Fruit fly (Drosophila melanogaster) whole organism, embryonic: ENCODE measurements around the gene CG7715.

Source experiments
- BtbVII ChIP-seq: fragments of 200-800 bp; sonication (Bioruptor generic); optimal IDR thresholded peaks from 3 replicates; lab custom pipeline; 2017; ENCODE audit warnings: missing biosample characterization, mild to moderate bottlenecking, missing genetic modification characterization
- CG10462 ChIP-seq: fragments of 200-800 bp; sonication (Bioruptor generic); optimal IDR thresholded peaks from 2 replicates; lab custom pipeline; 2016; ENCODE audit warnings: missing biosample characterization, missing genetic modification characterization
- CG11085 ChIP-seq: fragments of 200-800 bp; sonication (Bioruptor generic); IDR thresholded peaks from 2 replicates; pipeline ENCODE4 v1.3.6; 2022; ENCODE audit warnings: missing biosample characterization, missing genetic modification characterization
- CG11504 ChIP-seq: fragments of 200-800 bp; sonication (Bioruptor generic); optimal IDR thresholded peaks from 3 replicates; lab custom pipeline; 2019; ENCODE audit warnings: missing biosample characterization, mild to moderate bottlenecking, missing genetic modification characterization, moderate library complexity
- CG11696 ChIP-seq: fragments of 200-800 bp; sonication (Bioruptor generic); IDR thresholded peaks from 2 replicates; pipeline ENCODE4 v1.3.6; 2022; ENCODE audit warnings: missing biosample characterization, missing genetic modification characterization
- CG15269 ChIP-seq: fragments of 200-800 bp; sonication (Bioruptor generic); optimal IDR thresholded peaks from 2 replicates; lab custom pipeline; 2018; ENCODE audit warnings: missing biosample characterization, mild to moderate bottlenecking, missing genetic modification characterization, moderate library complexity
- CG15601 ChIP-seq: fragments of 200-800 bp; sonication (Bioruptor generic); optimal IDR thresholded peaks from 3 replicates; lab custom pipeline; 2019; ENCODE audit warnings: missing biosample characterization, mild to moderate bottlenecking, missing genetic modification characterization, moderate library complexity
- CG1602 ChIP-seq: fragments of 200-800 bp; sonication (Bioruptor generic); optimal IDR thresholded peaks from 3 replicates; lab custom pipeline; 2016; ENCODE audit warnings: missing biosample characterization, missing genetic modification characterization
- CG16815 ChIP-seq: fragments of 200-800 bp; sonication (Bioruptor generic); optimal IDR thresholded peaks from 3 replicates; lab custom pipeline; 2017; ENCODE audit warnings: missing biosample characterization, mild to moderate bottlenecking, missing genetic modification characterization
- CG17328 ChIP-seq: fragments of 200-800 bp; sonication (Bioruptor generic); IDR thresholded peaks from 2 replicates; pipeline ENCODE4 v1.3.6; 2022; ENCODE audit warnings: missing biosample characterization, missing genetic modification characterization
- CG17359 ChIP-seq: fragments of 200-800 bp; sonication (Bioruptor generic); optimal IDR thresholded peaks from 3 replicates; lab custom pipeline; 2018; ENCODE audit warnings: missing biosample characterization, mild to moderate bottlenecking, missing genetic modification characterization, moderate library complexity
- CG17568 ChIP-seq: fragments of 200-800 bp; sonication (Bioruptor generic); optimal IDR thresholded peaks from 2 replicates; lab custom pipeline; 2018; ENCODE audit warnings: missing biosample characterization, mild to moderate bottlenecking, missing genetic modification characterization, moderate library complexity
- CG1832 ChIP-seq: fragments of 200-800 bp; sonication (Bioruptor generic); optimal IDR thresholded peaks from 2 replicates; lab custom pipeline; 2017; ENCODE audit warnings: missing biosample characterization, mild to moderate bottlenecking, missing genetic modification characterization, inconsistent platforms
- CG30020 ChIP-seq: fragments of 200-800 bp; optimal IDR thresholded peaks from 2 replicates; lab custom pipeline; 2019; ENCODE audit warnings: missing biosample characterization, mild to moderate bottlenecking, missing genetic modification characterization, moderate library complexity
- CG31224 ChIP-seq: fragments of 200-800 bp; sonication (Bioruptor generic); IDR thresholded peaks from 2 replicates; pipeline ENCODE4 v1.3.6; 2022; ENCODE audit warnings: missing biosample characterization, missing genetic modification characterization
- CG4707 ChIP-seq: fragments of 200-800 bp; sonication (Bioruptor generic); optimal IDR thresholded peaks from 2 replicates; lab custom pipeline; 2018; ENCODE audit warnings: missing biosample characterization, mild to moderate bottlenecking, missing genetic modification characterization, moderate library complexity
- CG6791 ChIP-seq: fragments of 200-800 bp; sonication (Bioruptor generic); IDR thresholded peaks from 3 replicates; pipeline ENCODE4 v1.3.6; 2022; ENCODE audit warnings: missing biosample characterization, missing genetic modification characterization; ENCODE audit not compliant: partially characterized antibody
- CG8089 ChIP-seq: fragments of 200-800 bp; sonication (Bioruptor generic); optimal IDR thresholded peaks from 3 replicates; lab custom pipeline; 2016; ENCODE audit warnings: missing biosample characterization, missing genetic modification characterization
- CG8478 ChIP-seq: fragments of >200 bp; optimal IDR thresholded peaks from 2 replicates; lab custom pipeline; 2018
- CHES-1-like ChIP-seq: fragments of 200-800 bp; sonication (Bioruptor generic); optimal IDR thresholded peaks from 2 replicates; lab custom pipeline; 2016; ENCODE audit warnings: missing biosample characterization, missing genetic modification characterization
- Camta ChIP-seq: fragments of 200-800 bp; sonication (Bioruptor generic); optimal IDR thresholded peaks from 2 replicates; lab custom pipeline; 2016; ENCODE audit warnings: missing biosample characterization, missing genetic modification characterization
- Chrac-16 ChIP-seq: fragments of 200-800 bp; sonication (Bioruptor generic); optimal IDR thresholded peaks from 3 replicates; lab custom pipeline; 2016; ENCODE audit warnings: missing biosample characterization, missing genetic modification characterization
- ERR ChIP-seq: fragments of 200-800 bp; sonication (Bioruptor generic); optimal IDR thresholded peaks from 2 replicates; lab custom pipeline; 2016; ENCODE audit warnings: missing biosample characterization, missing genetic modification characterization
- GATAe ChIP-seq: fragments of 200-800 bp; sonication (Bioruptor generic); conservative IDR thresholded peaks from 2 replicates; pipeline ENCODE4 v1.3.6; 2022; ENCODE audit warnings: missing biosample characterization, missing genetic modification characterization
- Gsc ChIP-seq: fragments of 200-800 bp; sonication (Bioruptor generic); IDR thresholded peaks from 2 replicates; pipeline ENCODE4 v1.3.6; 2022; ENCODE audit warnings: missing biosample characterization, missing genetic modification characterization
- Hey ChIP-seq: fragments of 200-800 bp; sonication (Bioruptor generic); optimal IDR thresholded peaks from 3 replicates; lab custom pipeline; 2018; ENCODE audit warnings: missing biosample characterization, mild to moderate bottlenecking, missing genetic modification characterization
- MESR4 ChIP-seq: fragments of 200-800 bp; sonication (Bioruptor generic); optimal IDR thresholded peaks from 2 replicates; lab custom pipeline; 2018; ENCODE audit warnings: missing biosample characterization, mild to moderate bottlenecking, missing genetic modification characterization, moderate library complexity
- Med ChIP-seq: fragments of 200-800 bp; sonication (Bioruptor generic); peaks from one replicate; lab custom pipeline; 2016; ENCODE audit warnings: missing biosample characterization, missing genetic modification characterization, mild to moderate bottlenecking, inconsistent platforms, moderate library complexity
- NC2β ChIP-seq: fragments of 200-800 bp; sonication (Bioruptor generic); optimal IDR thresholded peaks from 2 replicates; lab custom pipeline; 2016; ENCODE audit warnings: missing biosample characterization, missing genetic modification characterization
- PHDP ChIP-seq: fragments of 200-800 bp; sonication (Bioruptor generic); optimal IDR thresholded peaks from 3 replicates; lab custom pipeline; 2018; ENCODE audit warnings: missing biosample characterization, mild to moderate bottlenecking, missing genetic modification characterization, moderate library complexity
- Poxn ChIP-seq: fragments of 200-800 bp; sonication (Bioruptor generic); IDR thresholded peaks from 2 replicates; pipeline ENCODE4 v1.3.6; 2022; ENCODE audit warnings: missing biosample characterization, missing genetic modification characterization
- Six4 ChIP-seq: fragments of 200-800 bp; sonication (Bioruptor generic); optimal IDR thresholded peaks from 2 replicates; lab custom pipeline; 2016; ENCODE audit warnings: missing biosample characterization, missing genetic modification characterization
- Sry-δ ChIP-seq: fragments of 200-800 bp; sonication (Bioruptor generic); optimal IDR thresholded peaks from 2 replicates; lab custom pipeline; 2016; ENCODE audit warnings: missing biosample characterization, missing genetic modification characterization
- TFAM ChIP-seq: fragments of 200-800 bp; sonication (Bioruptor generic); optimal IDR thresholded peaks from 2 replicates; lab custom pipeline; 2017; ENCODE audit warnings: missing biosample characterization, missing genetic modification characterization, inconsistent platforms
- Xrp1 ChIP-seq: fragments of 200-800 bp; sonication (Bioruptor generic); IDR thresholded peaks from 2 replicates; pipeline ENCODE4 v1.3.6; 2022; ENCODE audit warnings: missing biosample characterization, missing genetic modification characterization
- YL-1 ChIP-seq: fragments of 200-800 bp; sonication (Bioruptor generic); optimal IDR thresholded peaks from 3 replicates; lab custom pipeline; 2017; ENCODE audit warnings: missing biosample characterization, mild to moderate bottlenecking, missing genetic modification characterization
- ham ChIP-seq: fragments of 200-800 bp; sonication (Bioruptor generic); IDR thresholded peaks from 2 replicates; pipeline ENCODE4 v1.3.6; 2022; ENCODE audit warnings: missing biosample characterization, missing genetic modification characterization
- ind ChIP-seq: fragments of 200-800 bp; sonication (Bioruptor generic); optimal IDR thresholded peaks from 3 replicates; lab custom pipeline; 2016; ENCODE audit warnings: missing biosample characterization, missing genetic modification characterization
- inv ChIP-seq: fragments of 200-800 bp; sonication (Bioruptor generic); IDR thresholded peaks from 2 replicates; pipeline ENCODE4 v1.3.6; 2022; ENCODE audit warnings: missing biosample characterization, missing genetic modification characterization; ENCODE audit not compliant: partially characterized antibody
- kah ChIP-seq: fragments of 200-800 bp; sonication (Bioruptor generic); optimal IDR thresholded peaks from 2 replicates; lab custom pipeline; 2018; ENCODE audit warnings: missing biosample characterization, mild to moderate bottlenecking, missing genetic modification characterization
- klu ChIP-seq: fragments of 200-800 bp; sonication (Bioruptor generic); IDR thresholded peaks from 2 replicates; pipeline ENCODE4 v1.3.6; 2022; ENCODE audit warnings: missing biosample characterization, missing genetic modification characterization
- org-1 ChIP-seq: fragments of 200-800 bp; sonication (Bioruptor generic); optimal IDR thresholded peaks from 2 replicates; lab custom pipeline; 2017; ENCODE audit warnings: missing biosample characterization, missing genetic modification characterization
- peb ChIP-seq: fragments of 200-800 bp; sonication (Bioruptor generic); IDR thresholded peaks from 2 replicates; pipeline ENCODE4 v1.3.6; 2022; ENCODE audit warnings: missing biosample characterization, missing genetic modification characterization
- pum ChIP-seq: fragments of 200-800 bp; sonication (Bioruptor generic); optimal IDR thresholded peaks from 2 replicates; lab custom pipeline; 2016; ENCODE audit warnings: missing biosample characterization, missing genetic modification characterization
- row ChIP-seq: fragments of 200-800 bp; sonication (Bioruptor generic); IDR thresholded peaks from 3 replicates; pipeline ENCODE4 v1.3.6; 2022; ENCODE audit warnings: missing biosample characterization, missing genetic modification characterization
- sna ChIP-seq: fragments of 200-800 bp; sonication (Bioruptor generic); IDR thresholded peaks from 2 replicates; pipeline ENCODE4 v1.3.6; 2022; ENCODE audit warnings: missing biosample characterization, missing genetic modification characterization; ENCODE audit not compliant: partially characterized antibody
- so ChIP-seq: fragments of 200-800 bp; sonication (Bioruptor generic); IDR thresholded peaks from 3 replicates; pipeline ENCODE4 v1.3.6; 2022; ENCODE audit warnings: missing biosample characterization, missing genetic modification characterization
- ttk ChIP-seq: fragments of 200-800 bp; sonication (Bioruptor generic); IDR thresholded peaks from 2 replicates; pipeline ENCODE4 v2.1.2; 2022; ENCODE audit warnings: missing biosample characterization, missing genetic modification characterization
- vvl ChIP-seq: fragments of 200-800 bp; sonication (Bioruptor generic); IDR thresholded peaks from 2 replicates; pipeline ENCODE4 v1.3.6; 2022; ENCODE audit warnings: missing biosample characterization, missing genetic modification characterization
- zen2 ChIP-seq: fragments of 200-800 bp; sonication (Bioruptor generic); IDR thresholded peaks from 3 replicates; pipeline ENCODE4 v1.3.6; 2022; ENCODE audit warnings: missing biosample characterization, missing genetic modification characterization; ENCODE audit not compliant: partially characterized antibody
- zfh2 ChIP-seq: fragments of 200-800 bp; sonication (Bioruptor generic); optimal IDR thresholded peaks from 2 replicates; lab custom pipeline; 2016; ENCODE audit warnings: missing biosample characterization, missing genetic modification characterization

Gene CG7715

dm6 chr3R:18719767-18720341, 8.4 kb downstream of the CG7715 start (continued):
- TF ChIP-seq CG8089: peak; percentile 68
- peak; percentile 63; the same call in 1 of the 2 replicates for TF ChIP-seq klu (GFP tag; lab: Robert Waterston, UW)
- TF ChIP-seq CG4707: peak; percentile 34
- peak; percentile 70 for TF ChIP-seq peb (GFP tag; lab: Robert Waterston, UW)
- peak; percentile 97 for TF ChIP-seq Med (GFP tag; lab: Kevin White, UChicago)
- TF ChIP-seq GATAe (GFP tag; lab: Robert Waterston, UW): peak; percentile 38; the same call in 1 of the 2 replicates
- TF ChIP-seq TFAM (GFP tag; lab: Kevin White, UChicago): peak; percentile 26
- TF ChIP-seq kah (GFP tag; lab: Kevin White, UChicago): peak; percentile 62
- TF ChIP-seq org-1 (GFP tag; lab: Kevin White, UChicago): peak; percentile 88
- TF ChIP-seq NC2β (GFP tag; lab: Kevin White, UChicago): peak; percentile 68
- peak; percentile 74 for TF ChIP-seq ERR
- TF ChIP-seq ind (GFP tag; lab: Kevin White, UChicago): peak; percentile 82
- peak; percentile 89 for TF ChIP-seq vvl (GFP tag; lab: Robert Waterston, UW)
- peak; percentile 73 for TF ChIP-seq pum (GFP tag; lab: Kevin White, UChicago)
- peak; percentile 89 for TF ChIP-seq BtbVII (GFP tag; lab: Kevin White, UChicago)
- TF ChIP-seq YL-1 (GFP tag; lab: Kevin White, UChicago): no peak
- TF ChIP-seq inv (GFP tag; lab: Robert Waterston, UW): no peak
- no peak for TF ChIP-seq CG30020
- peak; percentile 93 for TF ChIP-seq PHDP (tag; lab: Kevin White, UChicago)
- TF ChIP-seq Xrp1 (GFP tag; lab: Robert Waterston, UW): peak; percentile 90
- TF ChIP-seq MESR4 (GFP tag; lab: Kevin White, UChicago): peak; percentile 13
- 0 out of 2 replicates have a peak, but pooled peaks have one; percentile 15 for TF ChIP-seq ham (GFP tag; lab: Robert Waterston, UW)
- no peak for TF ChIP-seq zen2 (GFP tag; lab: Robert Waterston, UW)
- TF ChIP-seq sna: no peak
- TF ChIP-seq Chrac-16 (GFP tag; lab: Kevin White, UChicago): peak; percentile 73
- peak; percentile 73 for TF ChIP-seq CG1602 (GFP tag; lab: Kevin White, UChicago)
- peak; percentile 66 for TF ChIP-seq CG11085 (GFP tag; lab: Robert Waterston, UW)
- no peak for TF ChIP-seq Poxn (GFP tag; lab: Robert Waterston, UW)
- peak; percentile 92 for TF ChIP-seq CG15269
- peak; percentile 41; the same call in 1 of the 2 replicates for TF ChIP-seq Gsc (GFP tag; lab: Robert Waterston, UW)
- TF ChIP-seq CHES-1-like (GFP tag; lab: Kevin White, UChicago): peak; percentile 82
- TF ChIP-seq Camta: peak; percentile 66
- peak; percentile 90 for TF ChIP-seq CG17359 (tag; lab: Kevin White, UChicago)
- peak; percentile 66; the same call in 2 of the 3 replicates for TF ChIP-seq so
- no peak for TF ChIP-seq CG1832 (GFP tag; lab: Kevin White, UChicago)
- TF ChIP-seq CG10462 (GFP tag; lab: Kevin White, UChicago): peak; percentile 55
- TF ChIP-seq CG11696: peak; percentile 59
- TF ChIP-seq zfh2: peak; percentile 78
- peak; percentile 82 for TF ChIP-seq CG15601 (tag; lab: Kevin White, UChicago)
- peak; percentile 81 for TF ChIP-seq CG16815 (GFP tag; lab: Kevin White, UChicago)
- TF ChIP-seq CG31224 (GFP tag; lab: Robert Waterston, UW): peak; percentile 66
- TF ChIP-seq Hey (tag; lab: Kevin White, UChicago): peak; percentile 91
- no peak; the same call in none of the 2 replicates for TF ChIP-seq ttk (GFP tag; lab: Robert Waterston, UW)
- TF ChIP-seq row: peak; percentile 92
- TF ChIP-seq CG17568 (GFP tag; lab: Kevin White, UChicago): peak; percentile 61
- TF ChIP-seq CG17328: peak; percentile 81
- no peak for TF ChIP-seq CG8478 (lab: Kevin White, UChicago)
- peak; percentile 41 for TF ChIP-seq Sry-δ
- no peak for TF ChIP-seq CG6791 (GFP tag; lab: Robert Waterston, UW)
- peak; percentile 68 for TF ChIP-seq Six4
- TF ChIP-seq CG11504 (tag; lab: Kevin White, UChicago): peak; percentile 91
